Worm (Caenorhabditis elegans): Measurements from ENCODE around the gene gcy-5.

gcy-5 gene

DNA sequence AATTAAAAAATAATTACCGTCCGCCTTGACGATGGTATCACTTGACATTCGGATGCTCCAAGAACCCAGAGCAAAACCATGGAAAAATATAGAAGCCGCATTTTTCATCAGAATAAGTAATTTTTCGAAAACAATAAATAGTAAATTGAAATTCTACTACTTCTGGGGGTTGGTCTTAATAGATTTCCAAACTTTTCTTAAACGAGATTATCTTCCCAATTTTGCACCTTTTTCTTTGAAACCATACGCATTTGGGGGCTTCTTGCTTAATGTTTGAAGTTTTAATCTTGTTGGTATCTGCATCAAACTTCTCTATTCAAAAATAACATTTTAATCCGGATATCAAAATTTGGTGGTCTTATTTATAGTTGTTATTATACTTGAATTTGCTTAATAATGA, at the start of gene gcy-5:
TSS of gene gcy-5 (minus strand) at position 101 of the 400 bp plus-strand sequence.
- TF ChIP-seq ztf-23 (GFP tag; IDR thresholded peaks at IDR 0.05) (no peak), T22C8.4 (GFP tag; IDR thresholded peaks at IDR 0.05) (no peak), tab-1 (GFP tag; IDR thresholded peaks at IDR 0.05) (no peak)

DNA sequence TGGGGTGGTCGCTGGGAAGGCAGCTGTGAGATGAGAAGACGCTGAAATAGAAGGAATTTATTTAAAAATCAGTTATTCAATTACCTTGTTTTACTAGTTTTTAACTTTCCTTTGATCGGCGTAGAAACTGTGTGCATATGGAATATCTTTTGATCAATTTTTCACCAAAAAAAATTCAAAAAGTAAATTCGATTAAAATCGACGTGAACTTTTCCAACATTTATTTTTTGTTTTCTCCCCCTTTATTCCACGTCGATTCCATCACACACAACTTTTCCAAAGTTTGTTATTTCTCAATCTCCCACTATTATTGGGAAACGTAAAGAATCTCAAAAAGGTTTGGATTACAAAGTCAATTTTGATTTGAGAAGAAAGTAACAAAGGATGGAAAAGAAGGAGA, 44.5 kb upstream of the gcy-5 start, which contains the start of gene C07E3.4:
TSS of gene C07E3.4 (plus strand) at position 301 of the 400 bp plus-strand sequence.
- TF ChIP-seq klf-2 (GFP tag; conservative IDR thresholded peaks at IDR 0.05) (no peak), ref-1 (GFP tag; conservative IDR thresholded peaks at IDR 0.05) (no peak), cog-1 (tag; optimal IDR thresholded peaks at IDR 0.05) (no peak), ztf-29 (GFP tag; IDR thresholded peaks at IDR 0.05) (no peak), flt-1 (GFP tag; IDR thresholded peaks at IDR 0.05) (no peak), tab-1 (GFP tag; IDR thresholded peaks at IDR 0.05) (no peak), T22C8.4 (GFP tag; IDR thresholded peaks at IDR 0.05) (no peak), ztf-23 (GFP tag; IDR thresholded peaks at IDR 0.05) (no peak), med-1 (GFP tag; optimal IDR thresholded peaks at IDR 0.05; ENCODE audit: insufficient read depth) (no peak)

DNA sequence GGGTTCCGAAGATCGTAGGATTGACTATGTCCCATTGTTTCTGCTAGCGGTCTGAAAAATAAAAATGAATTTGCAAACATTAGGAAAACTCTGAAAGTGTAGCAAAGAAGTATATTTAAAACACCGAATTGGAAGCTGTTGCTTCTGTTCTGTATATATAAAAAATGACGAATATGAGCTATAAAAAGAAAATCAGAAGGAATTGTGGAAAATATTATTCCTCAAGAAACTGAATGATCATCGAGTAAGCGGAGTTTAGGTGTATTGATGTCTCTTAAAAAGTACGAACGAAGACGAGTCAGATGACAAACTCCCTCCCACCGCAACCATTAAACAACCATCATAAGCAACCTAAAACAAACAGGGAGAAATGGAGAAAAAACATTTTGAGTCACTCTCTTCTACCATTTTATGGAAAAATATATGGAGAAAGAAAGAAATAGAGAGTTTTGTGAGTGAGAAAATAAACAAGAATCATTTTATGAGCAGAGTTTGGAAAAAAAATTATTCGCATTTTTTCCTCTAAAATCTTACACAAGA, 41.5 kb upstream of the gcy-5 start, which contains the start of gene C07E3.3:
TSS of gene C07E3.3 (minus strand) at position 51 of the 540 bp plus-strand sequence.
- no peak for TF ChIP-seq klf-2 (GFP tag; conservative IDR thresholded peaks at IDR 0.05)
- no peak for TF ChIP-seq med-1 (GFP tag; optimal IDR thresholded peaks at IDR 0.05; ENCODE audit: insufficient read depth)
- no peak for TF ChIP-seq flt-1 (GFP tag; IDR thresholded peaks at IDR 0.05)
- TF ChIP-seq ref-1 (GFP tag; conservative IDR thresholded peaks at IDR 0.05), result no peak

DNA sequence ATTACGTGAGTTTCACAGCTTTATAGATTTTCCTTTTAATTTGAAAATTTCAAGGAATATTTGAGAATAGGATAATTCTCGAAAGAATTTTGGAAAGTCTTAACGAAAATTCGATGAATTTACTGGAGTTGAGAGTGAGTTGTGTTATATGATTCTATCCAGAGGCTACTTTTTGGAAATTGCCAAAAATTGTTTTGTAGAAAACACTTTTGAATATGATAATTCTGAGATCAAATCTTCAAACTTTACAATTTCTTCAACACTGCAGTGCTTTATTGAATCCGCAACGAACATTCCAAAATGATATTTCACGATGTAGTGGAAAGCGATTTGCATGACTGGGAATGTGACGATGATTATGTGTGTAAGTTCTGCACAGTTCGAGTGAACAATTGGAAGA, 35.9 kb upstream of the gcy-5 start, which contains the start of gene C07E3.8:
TSS of gene C07E3.8 (plus strand) at position 301 of the 400 bp plus-strand sequence.
- TF ChIP-seq tab-1 (GFP tag; IDR thresholded peaks at IDR 0.05), result no peak
- TF ChIP-seq med-1 (GFP tag; optimal IDR thresholded peaks at IDR 0.05; ENCODE audit: insufficient read depth), result no peak
- TF ChIP-seq ref-1 (GFP tag; conservative IDR thresholded peaks at IDR 0.05), result no peak
- no peak for TF ChIP-seq ztf-23 (GFP tag; IDR thresholded peaks at IDR 0.05)
- no peak for TF ChIP-seq klf-2 (GFP tag; conservative IDR thresholded peaks at IDR 0.05)
- TF ChIP-seq flt-1 (GFP tag; IDR thresholded peaks at IDR 0.05), result no peak
- no peak for TF ChIP-seq ztf-29 (GFP tag; IDR thresholded peaks at IDR 0.05)
- TF ChIP-seq T22C8.4 (GFP tag; IDR thresholded peaks at IDR 0.05), result no peak
- no peak for TF ChIP-seq cog-1 (tag; optimal IDR thresholded peaks at IDR 0.05)

DNA sequence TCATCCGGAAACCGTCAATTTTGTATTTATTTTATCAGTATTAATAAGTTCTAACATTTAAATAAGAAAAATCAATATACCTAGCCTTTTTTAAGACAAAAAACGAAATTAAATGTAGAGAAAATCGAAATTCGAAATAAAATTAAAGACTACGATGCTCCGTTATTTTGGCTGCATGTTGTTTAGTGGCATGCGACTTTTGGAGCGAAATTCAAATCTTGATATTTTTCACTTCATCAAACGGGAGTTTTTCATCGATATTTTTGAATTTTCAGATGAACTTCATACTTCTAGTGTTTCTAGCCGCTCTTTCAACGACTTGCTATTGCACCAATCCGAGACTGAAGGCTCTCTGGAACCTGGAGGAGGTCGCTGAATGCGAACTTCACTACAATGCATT, 34.5 kb upstream of the gcy-5 start, which contains the start of gene C07E3.9:
TSS of gene C07E3.9 (plus strand) at position 270 of the 400 bp plus-strand sequence.
- no peak for TF ChIP-seq T22C8.4 (GFP tag; IDR thresholded peaks at IDR 0.05)

DNA sequence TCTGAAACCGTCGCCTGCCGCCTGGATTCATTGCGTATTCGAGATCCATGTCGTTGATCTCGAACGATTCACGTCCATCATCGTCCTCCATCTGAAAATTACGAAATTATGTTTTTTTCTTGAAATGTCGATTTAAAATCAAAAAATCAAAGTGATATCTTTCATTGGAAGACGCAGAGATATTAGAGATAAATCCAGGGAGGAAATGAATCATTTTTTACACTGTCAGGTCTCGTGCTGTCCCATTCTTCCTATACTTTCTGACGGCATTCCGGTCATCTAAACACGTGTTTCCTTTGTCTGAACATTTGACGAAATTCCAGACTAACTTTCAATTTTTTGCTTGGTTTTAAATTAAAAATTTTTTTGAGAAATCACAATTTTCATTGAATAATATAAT, 33.9 kb upstream of the gcy-5 start, which contains the start of gene stip-1:
TSS of gene stip-1 (minus strand) at position 98 of the 400 bp plus-strand sequence.
- TF ChIP-seq klf-2 (GFP tag; conservative IDR thresholded peaks at IDR 0.05) (no peak), T22C8.4 (GFP tag; IDR thresholded peaks at IDR 0.05) (no peak), ztf-23 (GFP tag; IDR thresholded peaks at IDR 0.05) (no peak), tab-1 (GFP tag; IDR thresholded peaks at IDR 0.05) (no peak), ztf-29 (GFP tag; IDR thresholded peaks at IDR 0.05) (no peak), med-1 (GFP tag; optimal IDR thresholded peaks at IDR 0.05; ENCODE audit: insufficient read depth) (no peak), cog-1 (tag; optimal IDR thresholded peaks at IDR 0.05) (no peak), ref-1 (GFP tag; conservative IDR thresholded peaks at IDR 0.05) (no peak), flt-1 (GFP tag; IDR thresholded peaks at IDR 0.05) (no peak)

- peak; percentile 10; the same call in 1 of the 2 replicates for TF ChIP-seq flt-1 (GFP tag; IDR thresholded peaks at IDR 0.05)
- TF ChIP-seq med-1 (GFP tag; optimal IDR thresholded peaks at IDR 0.05; ENCODE audit: insufficient read depth), result no peak
Measured at ce11 chrII:10346075-10346474, 30.1 kb upstream of the gcy-5 start, which contains the start of gene C07E3.10. C07E3.10 (plus strand) TSS chrII:10346375.

ce11 chrII:10345012-10345411, 29.0 kb upstream of the gcy-5 start, which contains the start of gene pro-2:
pro-2 (minus strand) TSS chrII:10345112.
- no peak for TF ChIP-seq flt-1 (GFP tag; IDR thresholded peaks at IDR 0.05)
- TF ChIP-seq ztf-29 (GFP tag; IDR thresholded peaks at IDR 0.05), result no peak
- TF ChIP-seq cog-1 (tag; optimal IDR thresholded peaks at IDR 0.05), result no peak
- no peak for TF ChIP-seq tab-1 (GFP tag; IDR thresholded peaks at IDR 0.05)
- TF ChIP-seq klf-2 (GFP tag; conservative IDR thresholded peaks at IDR 0.05), result no peak
- no peak for TF ChIP-seq ref-1 (GFP tag; conservative IDR thresholded peaks at IDR 0.05)
- TF ChIP-seq T22C8.4 (GFP tag; IDR thresholded peaks at IDR 0.05), result no peak
- TF ChIP-seq med-1 (GFP tag; optimal IDR thresholded peaks at IDR 0.05; ENCODE audit: insufficient read depth), result no peak
- TF ChIP-seq ztf-23 (GFP tag; IDR thresholded peaks at IDR 0.05), result no peak

DNA sequence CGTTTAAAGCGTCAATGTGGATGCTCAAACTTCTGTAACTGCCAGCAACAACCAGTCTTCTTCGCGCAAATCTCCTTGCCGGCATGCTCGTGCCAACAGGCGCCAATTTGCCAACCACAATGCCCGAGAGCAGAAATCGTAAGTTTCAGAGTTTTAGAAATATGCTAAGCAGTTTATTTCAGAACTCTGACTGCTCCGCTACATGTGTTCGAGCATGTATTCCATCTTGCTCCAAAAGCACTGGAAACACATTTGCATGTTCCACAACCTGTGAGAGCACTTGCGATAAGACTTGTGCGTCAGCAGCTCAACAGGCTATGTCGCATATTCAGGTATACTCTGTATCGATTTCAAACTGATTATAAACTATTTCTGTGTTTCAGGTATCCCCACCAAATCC, 13.7 kb upstream of the gcy-5 start:
- no peak for TF ChIP-seq ztf-23 (GFP tag; IDR thresholded peaks at IDR 0.05)
- TF ChIP-seq ref-1 (GFP tag; conservative IDR thresholded peaks at IDR 0.05), result no peak
- no peak for TF ChIP-seq med-1 (GFP tag; optimal IDR thresholded peaks at IDR 0.05; ENCODE audit: insufficient read depth)
- no peak for TF ChIP-seq cog-1 (tag; optimal IDR thresholded peaks at IDR 0.05)
- TF ChIP-seq T22C8.4 (GFP tag; IDR thresholded peaks at IDR 0.05), result no peak
- no peak for TF ChIP-seq ztf-29 (GFP tag; IDR thresholded peaks at IDR 0.05)
- no peak for TF ChIP-seq klf-2 (GFP tag; conservative IDR thresholded peaks at IDR 0.05)
- TF ChIP-seq tab-1 (GFP tag; IDR thresholded peaks at IDR 0.05), result no peak
- no peak for TF ChIP-seq flt-1 (GFP tag; IDR thresholded peaks at IDR 0.05)

DNA sequence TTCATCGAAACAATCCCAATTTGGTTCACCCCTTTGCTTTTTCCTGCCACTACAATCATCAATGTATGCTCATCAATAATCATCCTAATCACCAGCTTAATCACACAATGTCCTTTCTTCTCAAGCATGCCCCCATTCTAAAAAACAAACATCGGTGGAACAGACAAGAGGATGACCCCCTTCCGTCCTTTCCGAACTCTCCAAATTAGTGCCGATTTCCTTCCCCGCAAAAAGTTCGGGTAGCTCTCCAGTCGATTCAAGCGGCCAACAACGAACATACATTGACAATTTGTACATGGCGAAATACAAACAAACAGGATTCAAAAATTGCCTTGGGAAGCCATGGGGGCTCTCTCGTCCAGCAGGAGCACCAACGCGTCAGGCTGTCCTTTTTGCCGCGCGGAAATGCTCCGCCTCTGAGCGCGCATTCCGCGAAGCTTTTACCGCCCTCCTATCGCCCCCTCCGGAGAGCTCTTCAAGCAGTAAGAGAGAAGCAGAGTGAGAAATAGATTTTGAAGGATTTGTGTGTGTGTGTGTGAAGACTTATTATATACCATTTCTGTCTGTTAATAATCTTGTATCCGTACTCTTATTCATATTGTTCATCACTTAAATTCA, 9.7 kb upstream of the gcy-5 start, which contains the start of gene appg-1:
TSS of gene appg-1 (plus strand) at position 427 of the 618 bp plus-strand sequence.
- no peak for TF ChIP-seq cog-1 (tag; optimal IDR thresholded peaks at IDR 0.05)
- no peak for TF ChIP-seq ztf-23 (GFP tag; IDR thresholded peaks at IDR 0.05)
- TF ChIP-seq tab-1 (GFP tag; IDR thresholded peaks at IDR 0.05), result no peak
- no peak for TF ChIP-seq T22C8.4 (GFP tag; IDR thresholded peaks at IDR 0.05)
